Worm (Caenorhabditis elegans): ENCODE measurements around the gene copd-1.
A peak's percentile ranks its signal among the peaks of the same experiment; 100 is the strongest.

The copd-1 gene

DNA sequence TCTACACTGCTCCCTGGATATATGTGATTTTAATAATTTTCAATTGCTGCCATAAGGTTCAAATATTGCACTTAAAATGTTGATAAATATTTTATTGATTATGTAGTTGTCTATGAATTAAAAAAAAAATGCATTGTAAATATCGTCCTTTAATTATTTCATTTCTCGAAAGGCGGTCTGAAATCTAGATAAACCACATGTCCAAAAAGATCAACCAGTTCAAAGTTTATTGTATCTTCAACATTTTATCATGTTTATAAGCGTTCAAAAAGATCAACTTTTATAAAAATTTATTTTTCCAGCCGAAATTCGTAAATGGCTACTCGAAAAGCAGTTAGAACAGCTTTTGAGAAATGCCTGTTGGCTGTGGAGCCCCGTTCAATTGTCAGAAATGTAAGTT, 4.8 kb downstream of the copd-1 start, which contains the start of gene C13B9.2:
Gene C13B9.2, plus strand, starts transcription at position 301 of the 400 bp plus-strand sequence.
- no peak for TF ChIP-seq fos-1 (tag; optimal IDR thresholded peaks at IDR 0.05)
- no peak for TF ChIP-seq lin-15B (tag; optimal IDR thresholded peaks at IDR 0.05)
- TF ChIP-seq ceh-16 (tag; optimal IDR thresholded peaks at IDR 0.05) = no peak
- no peak for TF ChIP-seq ceh-82 (tag; optimal IDR thresholded peaks at IDR 0.05)
- no peak for TF ChIP-seq tbx-2 (tag; optimal IDR thresholded peaks at IDR 0.05)
- TF ChIP-seq mml-1 (tag; optimal IDR thresholded peaks at IDR 0.05) = no peak
- TF ChIP-seq nfya-1 (tag; optimal IDR thresholded peaks at IDR 0.05; ENCODE audit: insufficient read depth) = no peak
- TF ChIP-seq nhr-77 (tag; optimal IDR thresholded peaks at IDR 0.05) = no peak
- TF ChIP-seq ceh-9 (tag; optimal IDR thresholded peaks at IDR 0.05) = no peak
- no peak for TF ChIP-seq zag-1 (tag; optimal IDR thresholded peaks at IDR 0.05)
- no peak for TF ChIP-seq skn-1 (tag; optimal IDR thresholded peaks at IDR 0.05)
- TF ChIP-seq aly-2 (tag; optimal IDR thresholded peaks at IDR 0.05) = no peak
- TF ChIP-seq R02D3.7 (tag; optimal IDR thresholded peaks at IDR 0.05) = no peak
- no peak for TF ChIP-seq fkh-10 (GFP tag; optimal IDR thresholded peaks at IDR 0.05)
- no peak for TF ChIP-seq ztf-11 (tag; optimal IDR thresholded peaks at IDR 0.05)
- no peak for TF ChIP-seq nhr-76 (tag; optimal IDR thresholded peaks at IDR 0.05)
- no peak for TF ChIP-seq lsy-12 (tag; optimal IDR thresholded peaks at IDR 0.05)

DNA sequence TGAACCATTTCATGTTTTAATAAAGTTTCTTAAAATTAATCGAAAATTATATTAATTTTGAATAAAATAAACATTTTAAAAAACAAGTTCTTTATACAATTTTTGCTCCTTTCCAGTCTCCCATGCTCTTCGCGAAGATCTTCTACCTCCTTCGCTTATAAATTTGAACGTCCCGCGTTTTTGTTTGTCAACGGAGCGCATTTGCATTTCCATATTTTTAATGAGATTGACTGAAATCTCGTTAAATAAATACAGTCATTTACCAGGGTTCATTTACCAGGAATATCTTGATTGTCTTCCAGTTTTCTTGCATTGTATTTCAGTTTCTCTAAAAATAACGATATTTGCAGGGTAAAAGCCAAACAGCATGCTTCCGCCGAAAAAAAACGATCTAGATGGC, 9.7 kb downstream of the copd-1 start, which contains the start of gene cmtr-2:
Gene cmtr-2, plus strand, starts transcription at position 351 of the 400 bp plus-strand sequence.
- TF ChIP-seq tbx-2 (tag; optimal IDR thresholded peaks at IDR 0.05) (no peak), ceh-82 (tag; optimal IDR thresholded peaks at IDR 0.05) (no peak), lsy-12 (tag; optimal IDR thresholded peaks at IDR 0.05) (no peak), fkh-10 (GFP tag; optimal IDR thresholded peaks at IDR 0.05) (no peak), jun-1 (tag; optimal IDR thresholded peaks at IDR 0.05) (no peak), elt-1 (tag; optimal IDR thresholded peaks at IDR 0.05) (no peak), lin-15B (tag; optimal IDR thresholded peaks at IDR 0.05) (peak; percentile 71), mml-1 (tag; optimal IDR thresholded peaks at IDR 0.05) (no peak), pha-4 (tag; optimal IDR thresholded peaks at IDR 0.05) (peak; percentile 71), ama-1 (optimal IDR thresholded peaks at IDR 0.05) (no peak), nhr-43 (tag; optimal IDR thresholded peaks at IDR 0.05; ENCODE audit: poor library complexity, severe bottlenecking) (no peak), nhr-25 (tag; optimal IDR thresholded peaks at IDR 0.05) (no peak), ceh-16 (tag; optimal IDR thresholded peaks at IDR 0.05) (no peak), egl-5 (tag; optimal IDR thresholded peaks at IDR 0.05) (peak; percentile 52), daf-12 (tag; optimal IDR thresholded peaks at IDR 0.05) (no peak), nhr-237 (tag; optimal IDR thresholded peaks at IDR 0.05) (no peak), ceh-28 (tag; optimal IDR thresholded peaks at IDR 0.05) (no peak), sea-2 (GFP tag; optimal IDR thresholded peaks at IDR 0.05) (no peak), unc-39 (tag; optimal IDR thresholded peaks at IDR 0.05) (no peak), eor-1 (tag; optimal IDR thresholded peaks at IDR 0.05) (no peak), nhr-76 (tag; optimal IDR thresholded peaks at IDR 0.05) (no peak), nhr-12 (tag; optimal IDR thresholded peaks at IDR 0.05) (no peak), R02D3.7 (tag; optimal IDR thresholded peaks at IDR 0.05) (peak; percentile 17), zag-1 (tag; optimal IDR thresholded peaks at IDR 0.05) (no peak), skn-1 (tag; optimal IDR thresholded peaks at IDR 0.05) (no peak), snpc-4 (tag; optimal IDR thresholded peaks at IDR 0.05) (no peak), nfya-1 (tag; optimal IDR thresholded peaks at IDR 0.05; ENCODE audit: insufficient read depth) (peak; percentile 49), elt-2 (tag; optimal IDR thresholded peaks at IDR 0.05) (peak; percentile 14), lin-39 (tag; optimal IDR thresholded peaks at IDR 0.05) (peak; percentile 66), nhr-28 (tag; optimal IDR thresholded peaks at IDR 0.05) (no peak), nhr-23 (tag; optimal IDR thresholded peaks at IDR 0.05) (peak; percentile 27), elt-3 (tag; optimal IDR thresholded peaks at IDR 0.05) (no peak), nhr-67 (tag; optimal IDR thresholded peaks at IDR 0.05) (no peak), ZK546.5 (tag; optimal IDR thresholded peaks at IDR 0.05) (no peak), hmg-11 (tag; optimal IDR thresholded peaks at IDR 0.05) (peak; percentile 21), ztf-11 (tag; optimal IDR thresholded peaks at IDR 0.05) (no peak), mdl-1 (tag; optimal IDR thresholded peaks at IDR 0.05) (no peak), fos-1 (tag; optimal IDR thresholded peaks at IDR 0.05) (no peak), fkh-2 (tag; optimal IDR thresholded peaks at IDR 0.05) (no peak), ceh-9 (tag; optimal IDR thresholded peaks at IDR 0.05) (no peak), egl-27 (tag; optimal IDR thresholded peaks at IDR 0.05) (no peak), aly-2 (tag; optimal IDR thresholded peaks at IDR 0.05) (no peak)

All from whole organism, L3 larva.